Worm (Caenorhabditis elegans) whole organism, young adult: ENCODE measurements around the gene C01C4.2.
A peak's percentile ranks its signal among the peaks of the same experiment; 100 is the strongest.

Experiments used
- D2030.7 ChIP-seq: fragments of 200-800 bp; sonication (Bioruptor generic); IDR thresholded peaks from 2 replicates; pipeline ENCODE4 v1.3.6; 2022; ENCODE audit warnings: missing genetic modification reagents, missing genetic modification characterization, missing compliant biosample characterization
- F22D6.2 ChIP-seq: sonication (generic microtip); optimal IDR thresholded peaks from 2 replicates; lab custom pipeline; 2016; ENCODE audit warnings: mild to moderate bottlenecking, missing genetic modification characterization, missing compliant biosample characterization
- F33H1.4 ChIP-seq: fragments of 200-800 bp; sonication (Bioruptor generic); IDR thresholded peaks from 2 replicates; pipeline ENCODE4 v1.3.6; 2022; ENCODE audit warnings: missing genetic modification reagents, missing genetic modification characterization, missing compliant biosample characterization
- F57C9.4 ChIP-seq: sonication (generic microtip); optimal IDR thresholded peaks from 2 replicates; lab custom pipeline; 2017; ENCODE audit warnings: mild to moderate bottlenecking, missing genetic modification characterization, missing compliant biosample characterization
- Y56A3A.18 ChIP-seq: fragments of 200-800 bp; sonication (Bioruptor generic); IDR thresholded peaks from 2 replicates; pipeline ENCODE4 v1.3.6; 2022; ENCODE audit warnings: missing genetic modification reagents, missing genetic modification characterization, missing compliant biosample characterization
- Y95B8A.8 ChIP-seq: fragments of 200-800 bp; sonication (Bioruptor generic); IDR thresholded peaks from 2 replicates; pipeline ENCODE4 v1.3.6; 2022; ENCODE audit warnings: missing genetic modification reagents, missing genetic modification characterization, missing compliant biosample characterization
- attf-6 ChIP-seq: fragments of 200-800 bp; sonication (Bioruptor generic); IDR thresholded peaks from 2 replicates; pipeline ENCODE4 v1.3.6; 2022; ENCODE audit warnings: missing genetic modification reagents, missing genetic modification characterization, missing compliant biosample characterization
- bed-2 ChIP-seq: fragments of 200-800 bp; sonication (Bioruptor generic); IDR thresholded peaks from 2 replicates; pipeline ENCODE4 v1.3.6; 2022; ENCODE audit warnings: missing genetic modification reagents, missing genetic modification characterization, missing compliant biosample characterization
- cebp-1 ChIP-seq, 2 experiments: fragments of 200-800 bp in 1 of 2; sonication (Bioruptor generic) in 1 of 2; sonication (generic microtip) in 1 of 2; IDR thresholded peaks in 1 of 2; optimal IDR thresholded peaks in 1 of 2; 2 replicates each; pipeline versions ENCODE4 v1.3.6 to Lab custom; 2017 to 2022; ENCODE audit warnings: missing compliant biosample characterization in 2 of 2, missing genetic modification characterization in 2 of 2, mild to moderate bottlenecking in 1 of 2, missing genetic modification reagents in 1 of 2, moderate library complexity in 1 of 2
- ceh-100 ChIP-seq: fragments of 200-800 bp; sonication (Bioruptor generic); IDR thresholded peaks from 2 replicates; pipeline ENCODE4 v1.3.6; 2022; ENCODE audit warnings: missing genetic modification reagents, missing genetic modification characterization, missing compliant biosample characterization
- die-1 ChIP-seq: sonication (generic microtip); optimal IDR thresholded peaks from 2 replicates; lab custom pipeline; 2016; ENCODE audit warnings: missing genotype, mild to moderate bottlenecking, missing genetic modification characterization, missing compliant biosample characterization
- dox-1 ChIP-seq: fragments of 200-800 bp; sonication (Bioruptor generic); IDR thresholded peaks from 2 replicates; pipeline ENCODE4 v1.3.6; 2022; ENCODE audit warnings: missing genetic modification reagents, missing genetic modification characterization, missing compliant biosample characterization
- dpff-1 ChIP-seq: sonication (generic microtip); optimal IDR thresholded peaks from 2 replicates; lab custom pipeline; 2017; ENCODE audit warnings: mild to moderate bottlenecking, missing genetic modification characterization, missing compliant biosample characterization
- egl-18 ChIP-seq: fragments of 200-800 bp; sonication (Bioruptor generic); IDR thresholded peaks from 2 replicates; pipeline ENCODE4 v1.3.6; 2022; ENCODE audit warnings: missing genetic modification reagents, missing genetic modification characterization, missing compliant biosample characterization
- egl-44 ChIP-seq: fragments of 200-800 bp; sonication (Bioruptor generic); IDR thresholded peaks from 2 replicates; pipeline ENCODE4 v1.3.6; 2022; ENCODE audit warnings: missing genetic modification reagents, missing genetic modification characterization, missing compliant biosample characterization
- ekl-4 ChIP-seq: fragments of 200-800 bp; sonication (Bioruptor generic); IDR thresholded peaks from 2 replicates; pipeline ENCODE4 v1.3.6; 2022; ENCODE audit warnings: missing genetic modification reagents, missing genetic modification characterization, missing compliant biosample characterization
- him-1 ChIP-seq: sonication (generic microtip); optimal IDR thresholded peaks from 2 replicates; lab custom pipeline; 2016; ENCODE audit warnings: missing genotype, missing genetic modification reagents, missing genetic modification characterization, missing compliant biosample characterization
- hlh-12 ChIP-seq: sonication (generic microtip); optimal IDR thresholded peaks from 2 replicates; lab custom pipeline; 2016; ENCODE audit warnings: missing genetic modification characterization, missing compliant biosample characterization
- let-607 ChIP-seq, 2 experiments: fragments of 200-800 bp in 1 of 2; sonication (Bioruptor generic) in 1 of 2; sonication (generic microtip) in 1 of 2; optimal IDR thresholded peaks; 2 replicates each; lab custom pipeline; 2016 to 2018; ENCODE audit warnings: mild to moderate bottlenecking in 2 of 2, missing compliant biosample characterization in 2 of 2, missing genetic modification characterization in 2 of 2, moderate library complexity in 2 of 2, missing genotype in 1 of 2
- lin-35 ChIP-seq, 3 experiments: fragments of 150-350 bp in 2 of 3; sonication (generic microtip) in 1 of 3; optimal IDR thresholded peaks; 2 replicates each; lab custom pipeline; 2014 to 2018; ENCODE audit warnings: missing biosample characterization in 3 of 3, missing genetic modification characterization in 3 of 3, missing genetic modification reagents in 3 of 3
- lsl-1 ChIP-seq: fragments of 200-800 bp; sonication (Bioruptor generic); optimal IDR thresholded peaks from 2 replicates; lab custom pipeline; 2018; ENCODE audit warnings: mild to moderate bottlenecking, missing genetic modification characterization, moderate library complexity, missing compliant biosample characterization
- madf-3 ChIP-seq: fragments of 200-800 bp; sonication (Bioruptor generic); IDR thresholded peaks from 2 replicates; pipeline ENCODE4 v1.3.6; 2022; ENCODE audit warnings: missing genetic modification reagents, missing genetic modification characterization, missing compliant biosample characterization
- madf-8 ChIP-seq: fragments of 200-800 bp; sonication (Bioruptor generic); conservative IDR thresholded peaks from 2 replicates; pipeline ENCODE4 v1.3.6; 2022; ENCODE audit warnings: missing genetic modification reagents, missing genetic modification characterization, missing compliant biosample characterization
- mcd-1 ChIP-seq: fragments of 200-800 bp; sonication (Bioruptor generic); IDR thresholded peaks from 2 replicates; pipeline ENCODE4 v1.3.6; 2022; ENCODE audit warnings: missing genetic modification reagents, missing genetic modification characterization, missing compliant biosample characterization
- mel-28 ChIP-seq: sonication (generic microtip); optimal IDR thresholded peaks from 2 replicates; lab custom pipeline; 2016; ENCODE audit warnings: borderline replicate concordance, mild to moderate bottlenecking, missing genetic modification characterization, missing compliant biosample characterization
- mes-4 ChIP-seq: sonication (generic microtip); optimal IDR thresholded peaks from 2 replicates; lab custom pipeline; 2016; ENCODE audit warnings: missing genotype, missing genetic modification characterization, missing compliant biosample characterization
- nhr-120 ChIP-seq: fragments of 200-800 bp; sonication (Bioruptor generic); IDR thresholded peaks from 2 replicates; pipeline ENCODE4 v1.3.6; 2022; ENCODE audit warnings: missing genetic modification characterization, missing compliant biosample characterization
- nhr-27 ChIP-seq: fragments of 200-800 bp; sonication (Bioruptor generic); optimal IDR thresholded peaks from 2 replicates; lab custom pipeline; 2018; ENCODE audit warnings: mild to moderate bottlenecking, missing genetic modification characterization, moderate library complexity, missing compliant biosample characterization
- pbrm-1 ChIP-seq: fragments of 200-800 bp; sonication (Bioruptor generic); IDR thresholded peaks from 2 replicates; pipeline ENCODE4 v1.3.6; 2022; ENCODE audit warnings: missing genetic modification reagents, missing genetic modification characterization, missing compliant biosample characterization
- pha-4 ChIP-seq: fragments of 150-350 bp; sonication (generic microtip); optimal IDR thresholded peaks from 2 replicates; lab custom pipeline; 2014; ENCODE audit warnings: missing biosample characterization, missing genetic modification reagents, missing genetic modification characterization
- sea-2 ChIP-seq: fragments of 200-800 bp; sonication (Bioruptor generic); IDR thresholded peaks from 2 replicates; pipeline ENCODE4 v1.3.6; 2022; ENCODE audit warnings: missing genetic modification characterization, missing compliant biosample characterization
- snpc-1.3 ChIP-seq: sonication (generic microtip); optimal IDR thresholded peaks from 2 replicates; lab custom pipeline; 2017; ENCODE audit warnings: missing genetic modification characterization, mild to moderate bottlenecking, missing compliant biosample characterization, antibody characterized with exemption, moderate library complexity, missing genotype, missing genetic modification reagents; ENCODE audit not compliant: insufficient read depth
- snpc-4 ChIP-seq, 5 experiments: fragments of 150-350 bp in 1 of 5; sonication (generic microtip) in 4 of 5; optimal IDR thresholded peaks; 2 replicates each; lab custom pipeline; 2014 to 2018; ENCODE audit warnings: missing genetic modification characterization in 5 of 5, missing biosample characterization in 3 of 5, antibody characterized with exemption in 2 of 5, mild to moderate bottlenecking in 2 of 5, missing compliant biosample characterization in 2 of 5, missing genotype in 2 of 5, moderate library complexity in 2 of 5, missing genetic modification reagents in 1 of 5
- somi-1 ChIP-seq: fragments of 200-800 bp; sonication (Bioruptor generic); optimal IDR thresholded peaks from 2 replicates; lab custom pipeline; 2018; ENCODE audit warnings: mild to moderate bottlenecking, missing genetic modification characterization, missing compliant biosample characterization
- zfh-2 ChIP-seq: fragments of 200-800 bp; sonication (Bioruptor generic); conservative IDR thresholded peaks from 2 replicates; pipeline ENCODE4 v1.3.6; 2022; ENCODE audit warnings: missing genetic modification reagents, missing genetic modification characterization, missing compliant biosample characterization
- zim-3 ChIP-seq: sonication (generic microtip); optimal IDR thresholded peaks from 2 replicates; lab custom pipeline; 2017; ENCODE audit warnings: mild to moderate bottlenecking, missing genetic modification characterization, moderate library complexity, missing compliant biosample characterization
- ztf-22 ChIP-seq: fragments of 200-800 bp; sonication (Bioruptor generic); optimal IDR thresholded peaks from 2 replicates; lab custom pipeline; 2018; ENCODE audit warnings: mild to moderate bottlenecking, missing genetic modification characterization, moderate library complexity, missing compliant biosample characterization
- ztf-3 ChIP-seq: fragments of 200-800 bp; sonication (Bioruptor generic); optimal IDR thresholded peaks from 2 replicates; lab custom pipeline; 2018; ENCODE audit warnings: mild to moderate bottlenecking, missing genetic modification characterization, missing compliant biosample characterization
- ztf-6 ChIP-seq: fragments of 200-800 bp; sonication (Bioruptor generic); IDR thresholded peaks from 2 replicates; pipeline ENCODE4 v1.3.6; 2022; ENCODE audit warnings: missing genetic modification reagents, missing genetic modification characterization, missing compliant biosample characterization

The C01C4.2 gene

ce11 chrX:3758399-3758798 is 43.5 kb downstream of the C01C4.2 start, which contains the start of gene T14G12.12:
Gene T14G12.12 (minus strand): TSS chrX:3758499.
- TF ChIP-seq snpc-4 (GFP tag; optimal IDR thresholded peaks at IDR 0.05; lab: Kevin White, UChicago) (no peak), snpc-4 (tag; optimal IDR thresholded peaks at IDR 0.05; lab: Kevin White, UChicago) (no peak), lsl-1 (GFP tag; lab: Kevin White, UChicago) (no peak), him-1 (no peak), nhr-27 (tag; lab: Kevin White, UChicago) (no peak), pha-4 (tag; lab: Kevin White, UChicago) (no peak), madf-8 (no peak)
- TF ChIP-seq, all 124 proteins: peak for 0

- TF ChIP-seq mes-4 (tag; lab: Kevin White, UChicago) (no peak), nhr-120 (GFP tag; lab: Robert Waterston, UW) (no peak), snpc-1.3 (tag; lab: Kevin White, UChicago) (no peak), lin-35 (GFP tag; optimal IDR thresholded peaks at IDR 0.05; lab: Kevin White, UChicago) (no peak), hlh-12 (tag; lab: Kevin White, UChicago) (no peak), dpff-1 (tag; lab: Kevin White, UChicago) (no peak), ztf-22 (no peak), mel-28 (tag; lab: Kevin White, UChicago) (no peak), madf-8 (no peak), zim-3 (tag; lab: Kevin White, UChicago) (no peak), somi-1 (GFP tag; lab: Kevin White, UChicago) (no peak)
Observed at ce11 chrX:3759345-3759744, 44.4 kb downstream of the C01C4.2 start, which contains the start of gene T14G12.6. Gene T14G12.6 (minus strand): TSS chrX:3759445.

DNA sequence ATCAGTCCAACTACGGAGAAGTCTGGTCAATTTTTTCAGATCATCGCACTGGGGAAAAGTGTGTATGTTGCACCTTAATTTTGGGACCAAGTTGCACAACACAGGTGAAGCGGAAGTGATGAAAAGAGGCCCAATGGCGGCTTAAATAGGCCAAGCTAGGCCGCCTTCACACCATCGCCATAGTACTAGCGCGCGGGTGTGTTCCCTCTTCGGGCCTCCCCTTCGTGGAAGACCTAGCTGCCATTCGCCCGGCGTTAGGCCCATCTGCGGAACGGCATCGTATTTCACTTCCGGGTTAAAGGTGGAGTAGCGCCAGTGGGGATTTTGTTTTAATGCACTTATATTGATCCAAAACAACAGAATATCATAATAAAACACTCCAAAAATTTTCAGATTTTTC is 44.9 kb downstream of the C01C4.2 start:
- TF ChIP-seq egl-44 = peak; percentile 64; the same call in 1 of the 2 replicates
- 0 out of 2 replicates have a peak, but pooled peaks have one; percentile 42 for TF ChIP-seq sea-2
- no peak for TF ChIP-seq attf-6 (GFP tag; lab: Robert Waterston, UW)
- TF ChIP-seq ekl-4 (GFP tag; lab: Robert Waterston, UW) = 0 out of 2 replicates have a peak, but pooled peaks have one; percentile 18
- no peak for TF ChIP-seq lsl-1 (GFP tag; lab: Kevin White, UChicago)
- peak; percentile 37; the same call in 1 of the 2 replicates for TF ChIP-seq zfh-2
- TF ChIP-seq madf-3 (GFP tag; lab: Robert Waterston, UW) = 0 out of 2 replicates have a peak, but pooled peaks have one; percentile 44
- TF ChIP-seq, all 124 proteins: peak for 5

ce11 chrX:3762410-3762809 is 47.5 kb downstream of the C01C4.2 start, which contains the start of gene T14G12.11:
Gene T14G12.11 (minus strand): TSS chrX:3762547.
- TF ChIP-seq die-1 (tag; lab: Kevin White, UChicago) (no peak), let-607 (tag; optimal IDR thresholded peaks at IDR 0.05; lab: Kevin White, UChicago) (no peak), cebp-1 (GFP tag; IDR thresholded peaks at IDR 0.05; lab: Robert Waterston, UW) (no peak), cebp-1 (tag; optimal IDR thresholded peaks at IDR 0.05; lab: Kevin White, UChicago) (no peak), F57C9.4 (tag; lab: Kevin White, UChicago) (no peak), D2030.7 (no peak), Y56A3A.18 (GFP tag; lab: Robert Waterston, UW) (no peak), ztf-3 (GFP tag; lab: Kevin White, UChicago) (no peak), bed-2 (GFP tag; lab: Robert Waterston, UW) (no peak), pbrm-1 (no peak), Y95B8A.8 (GFP tag; lab: Robert Waterston, UW) (no peak), egl-18 (GFP tag; lab: Robert Waterston, UW) (no peak), mcd-1 (GFP tag; lab: Robert Waterston, UW) (no peak), dox-1 (GFP tag; lab: Robert Waterston, UW) (no peak), ceh-100 (no peak), somi-1 (GFP tag; lab: Kevin White, UChicago) (no peak), egl-44 (no peak), F22D6.2 (tag; lab: Kevin White, UChicago) (no peak), snpc-1.3 (tag; lab: Kevin White, UChicago) (no peak), F33H1.4 (GFP tag; lab: Robert Waterston, UW) (no peak), ztf-6 (GFP tag; lab: Robert Waterston, UW) (no peak)
